Worm (Caenorhabditis elegans): ENCODE measurements around the gene col-8.

ce11 chrIII:6979584-6979983 is 40.8 kb downstream of the col-8 start, which contains the start of gene ceh-20:
- no peak for TF ChIP-seq egl-27 (tag; optimal IDR thresholded peaks at IDR 0.05)
- TF ChIP-seq nfya-1 (tag; optimal IDR thresholded peaks at IDR 0.05; ENCODE audit: insufficient read depth) = no peak
- no peak for TF ChIP-seq elt-2 (tag; optimal IDR thresholded peaks at IDR 0.05)
- no peak for TF ChIP-seq nhr-43 (tag; optimal IDR thresholded peaks at IDR 0.05; ENCODE audit: poor library complexity, severe bottlenecking)
- no peak for TF ChIP-seq nhr-76 (tag; optimal IDR thresholded peaks at IDR 0.05)
- TF ChIP-seq zag-1 (tag; optimal IDR thresholded peaks at IDR 0.05) = no peak
- TF ChIP-seq snpc-4 (tag; optimal IDR thresholded peaks at IDR 0.05) = no peak
- TF ChIP-seq aly-2 (tag; optimal IDR thresholded peaks at IDR 0.05) = no peak
- no peak for TF ChIP-seq unc-62 (GFP tag; optimal IDR thresholded peaks at IDR 0.05)
- TF ChIP-seq fkh-2 (tag; optimal IDR thresholded peaks at IDR 0.05) = no peak
- TF ChIP-seq elt-3 (tag; optimal IDR thresholded peaks at IDR 0.05) = no peak
- TF ChIP-seq ceh-28 (tag; optimal IDR thresholded peaks at IDR 0.05) = no peak
- TF ChIP-seq nhr-28 (tag; optimal IDR thresholded peaks at IDR 0.05) = no peak
